Fruit fly (Drosophila melanogaster): ENCODE results near the gene CG32036.

CG32036 gene

dm6 chr3L:9451522-9452118, 37.4 kb downstream of the CG32036 start, which contains the start of the genes CG3448 and ghi:
CG3448 (minus strand) TSS chr3L:9451572.
ghi (plus strand) TSS chr3L:9451876.
- TF ChIP-seq fd96Ca (GFP tag; IDR thresholded peaks at IDR 0.05), result no peak
- no peak for TF ChIP-seq CG34367 (tag; optimal IDR thresholded peaks at IDR 0.05)
- TF ChIP-seq CG32121 (GFP tag; IDR thresholded peaks at IDR 0.05), result peak; percentile 51; the same call in 1 of the 2 replicates
- peak; percentile 62 for TF ChIP-seq Pif1A (GFP tag; optimal IDR thresholded peaks at IDR 0.05)
- TF ChIP-seq CG15710 (tag; optimal IDR thresholded peaks at IDR 0.05), result peak; percentile 20
- no peak for TF ChIP-seq EcR (GFP tag; optimal IDR thresholded peaks at IDR 0.05)
- TF ChIP-seq CG8301 (tag; optimal IDR thresholded peaks at IDR 0.05), result peak; percentile 45
- no peak for TF ChIP-seq CG14655 (GFP tag; optimal IDR thresholded peaks at IDR 0.05)
- TF ChIP-seq Pif1B (GFP tag; optimal IDR thresholded peaks at IDR 0.05), result peak; percentile 50
- TF ChIP-seq CG4496 (GFP tag; IDR thresholded peaks at IDR 0.05), result peak; percentile 68; the same call in 2 of the 3 replicates
- peak; percentile 51 for TF ChIP-seq Ets98B (GFP tag; IDR thresholded peaks at IDR 0.05)
- TF ChIP-seq rn (GFP tag; IDR thresholded peaks at IDR 0.05), result 0 out of 2 replicates have a peak, but pooled peaks have one; percentile 11
- peak; percentile 44 for TF ChIP-seq CG9948 (tag; optimal IDR thresholded peaks at IDR 0.05)
- peak; percentile 52 for TF ChIP-seq CG17806 (tag; optimal IDR thresholded peaks at IDR 0.05)
- peak; percentile 46 for TF ChIP-seq Snoo (tag; optimal IDR thresholded peaks at IDR 0.05)
- TF ChIP-seq D1 (tag; optimal IDR thresholded peaks at IDR 0.05), result no peak
- no peak for TF ChIP-seq CG10348 (GFP tag; IDR thresholded peaks at IDR 0.05)
- TF ChIP-seq gl (tag; optimal IDR thresholded peaks at IDR 0.05), result peak; percentile 22
- peak; percentile 67 for TF ChIP-seq CG8159 (tag; optimal IDR thresholded peaks at IDR 0.05)
- TF ChIP-seq CG13204 (GFP tag; optimal IDR thresholded peaks at IDR 0.05), result no peak
- no peak for TF ChIP-seq CG12605 (GFP tag; IDR thresholded peaks at IDR 0.05)

- TF ChIP-seq CG15710 (tag; optimal IDR thresholded peaks at IDR 0.05) (no peak), CG13204 (GFP tag; optimal IDR thresholded peaks at IDR 0.05) (no peak), CG14655 (GFP tag; optimal IDR thresholded peaks at IDR 0.05) (no peak), CG9948 (tag; optimal IDR thresholded peaks at IDR 0.05) (no peak), fd96Ca (GFP tag; IDR thresholded peaks at IDR 0.05) (0 out of 3 replicates have a peak, but pooled peaks have one; percentile 27), CG4496 (GFP tag; IDR thresholded peaks at IDR 0.05) (0 out of 3 replicates have a peak, but pooled peaks have one; percentile 37), CG17806 (tag; optimal IDR thresholded peaks at IDR 0.05) (no peak), CG8159 (tag; optimal IDR thresholded peaks at IDR 0.05) (no peak), CG12605 (GFP tag; IDR thresholded peaks at IDR 0.05) (peak; percentile 23; the same call in 1 of the 2 replicates), Snoo (tag; optimal IDR thresholded peaks at IDR 0.05) (no peak), Ets98B (GFP tag; IDR thresholded peaks at IDR 0.05) (peak; percentile 5; the same call in 1 of the 2 replicates), gl (tag; optimal IDR thresholded peaks at IDR 0.05) (no peak), Pif1A (GFP tag; optimal IDR thresholded peaks at IDR 0.05) (no peak), CG8301 (tag; optimal IDR thresholded peaks at IDR 0.05) (no peak), rn (GFP tag; IDR thresholded peaks at IDR 0.05) (no peak), CG10348 (GFP tag; IDR thresholded peaks at IDR 0.05) (no peak), Pif1B (GFP tag; optimal IDR thresholded peaks at IDR 0.05) (no peak), D1 (tag; optimal IDR thresholded peaks at IDR 0.05) (no peak), CG32121 (GFP tag; IDR thresholded peaks at IDR 0.05) (0 out of 2 replicates have a peak, but pooled peaks have one; percentile 7)
Observed at dm6 chr3L:9447239-9447777, 41.7 kb downstream of the CG32036 start.

dm6 chr3L:9446731-9447238, 42.2 kb downstream of the CG32036 start, which contains the start of gene CG3529:
CG3529 (plus strand) TSS chr3L:9446864.
- TF ChIP-seq CG14655 (GFP tag; optimal IDR thresholded peaks at IDR 0.05), result no peak
- no peak for TF ChIP-seq Pif1A (GFP tag; optimal IDR thresholded peaks at IDR 0.05)
- TF ChIP-seq CG9948 (tag; optimal IDR thresholded peaks at IDR 0.05), result no peak
- no peak for TF ChIP-seq fd96Ca (GFP tag; IDR thresholded peaks at IDR 0.05)
- peak; percentile 29 for TF ChIP-seq EcR (GFP tag; optimal IDR thresholded peaks at IDR 0.05)
- no peak for TF ChIP-seq CG8301 (tag; optimal IDR thresholded peaks at IDR 0.05)
- TF ChIP-seq gl (tag; optimal IDR thresholded peaks at IDR 0.05), result no peak
- TF ChIP-seq CG32121 (GFP tag; IDR thresholded peaks at IDR 0.05), result 0 out of 2 replicates have a peak, but pooled peaks have one; percentile 22
- TF ChIP-seq D1 (tag; optimal IDR thresholded peaks at IDR 0.05), result no peak
- peak; percentile 33 for TF ChIP-seq CG15710 (tag; optimal IDR thresholded peaks at IDR 0.05)
- TF ChIP-seq CG13204 (GFP tag; optimal IDR thresholded peaks at IDR 0.05), result no peak
- no peak for TF ChIP-seq Snoo (tag; optimal IDR thresholded peaks at IDR 0.05)
- no peak for TF ChIP-seq CG17806 (tag; optimal IDR thresholded peaks at IDR 0.05)
- 0 out of 2 replicates have a peak, but pooled peaks have one; percentile 15 for TF ChIP-seq Ets98B (GFP tag; IDR thresholded peaks at IDR 0.05)
- no peak for TF ChIP-seq CG34367 (tag; optimal IDR thresholded peaks at IDR 0.05)
- TF ChIP-seq CG12605 (GFP tag; IDR thresholded peaks at IDR 0.05), result no peak
- no peak for TF ChIP-seq CG4496 (GFP tag; IDR thresholded peaks at IDR 0.05)
- no peak for TF ChIP-seq rn (GFP tag; IDR thresholded peaks at IDR 0.05)
- TF ChIP-seq CG8159 (tag; optimal IDR thresholded peaks at IDR 0.05), result no peak
- TF ChIP-seq Pif1B (GFP tag; optimal IDR thresholded peaks at IDR 0.05), result no peak
- TF ChIP-seq CG10348 (GFP tag; IDR thresholded peaks at IDR 0.05), result no peak

dm6 chr3L:9442625-9443282, 46.3 kb downstream of the CG32036 start, which contains the start of gene Srg3:
Srg3 (plus strand) TSS chr3L:9443232.
- TF ChIP-seq EcR (GFP tag; optimal IDR thresholded peaks at IDR 0.05) (no peak), CG32121 (GFP tag; IDR thresholded peaks at IDR 0.05) (no peak), CG34367 (tag; optimal IDR thresholded peaks at IDR 0.05) (no peak), CG9948 (tag; optimal IDR thresholded peaks at IDR 0.05) (no peak), gl (tag; optimal IDR thresholded peaks at IDR 0.05) (no peak), CG10348 (GFP tag; IDR thresholded peaks at IDR 0.05) (no peak), CG12605 (GFP tag; IDR thresholded peaks at IDR 0.05) (no peak), CG8159 (tag; optimal IDR thresholded peaks at IDR 0.05) (no peak), CG8301 (tag; optimal IDR thresholded peaks at IDR 0.05) (no peak), Ets98B (GFP tag; IDR thresholded peaks at IDR 0.05) (no peak), CG17806 (tag; optimal IDR thresholded peaks at IDR 0.05) (no peak), rn (GFP tag; IDR thresholded peaks at IDR 0.05) (no peak), Pif1B (GFP tag; optimal IDR thresholded peaks at IDR 0.05) (no peak), CG15710 (tag; optimal IDR thresholded peaks at IDR 0.05) (no peak), CG14655 (GFP tag; optimal IDR thresholded peaks at IDR 0.05) (no peak), CG4496 (GFP tag; IDR thresholded peaks at IDR 0.05) (no peak), D1 (tag; optimal IDR thresholded peaks at IDR 0.05) (no peak), CG13204 (GFP tag; optimal IDR thresholded peaks at IDR 0.05) (no peak), Snoo (tag; optimal IDR thresholded peaks at IDR 0.05) (no peak), fd96Ca (GFP tag; IDR thresholded peaks at IDR 0.05) (no peak)
